Fruit fly (Drosophila melanogaster) whole organism, wandering third instar larva: ENCODE data around the gene CG34293.

Source experiments
- Abd-B ChIP-seq: fragments of >200 bp; optimal IDR thresholded peaks from 2 replicates; lab custom pipeline; 2017; ENCODE audit warnings: missing biosample characterization, missing genetic modification characterization
- Dif ChIP-seq: fragments of 200-275, 200-300 bp; sonication (Bioruptor generic); optimal IDR thresholded peaks from 2 replicates; lab custom pipeline; 2018; ENCODE audit warnings: missing biosample characterization, missing genetic modification characterization; ENCODE audit not compliant: partially characterized antibody
- Hnf4 ChIP-seq: fragments of 200-800 bp; sonication (Bioruptor generic); optimal IDR thresholded peaks from 2 replicates; lab custom pipeline; 2016; ENCODE audit warnings: missing biosample characterization, mild to moderate bottlenecking, missing genetic modification characterization
- foxo ChIP-seq, 2 experiments: fragments of 200-800 bp; sonication (Bioruptor generic); optimal IDR thresholded peaks; 2 replicates in 1 of 2; 3 replicates in 1 of 2; lab custom pipeline; 2016 to 2017; ENCODE audit warnings: missing biosample characterization in 2 of 2, missing genetic modification characterization in 2 of 2
- lola ChIP-seq: fragments of >200 bp; optimal IDR thresholded peaks from 2 replicates; lab custom pipeline; 2017; ENCODE audit warnings: missing biosample characterization, missing genetic modification characterization
- tai ChIP-seq: sonication (Bioruptor generic); optimal IDR thresholded peaks from 2 replicates; lab custom pipeline; 2016; ENCODE audit warnings: missing biosample characterization, missing genetic modification characterization
- woc ChIP-seq: sonication (Bioruptor generic); optimal IDR thresholded peaks from 2 replicates; lab custom pipeline; 2016; ENCODE audit warnings: missing biosample characterization, mild to moderate bottlenecking, missing genetic modification characterization

dm6 chr3R:27204694-27205414 lies 39.5 kb upstream of the CG34293 start:
- TF ChIP-seq tai (GFP tag; lab: Kevin White, UChicago) (no peak), foxo (GFP tag; optimal IDR thresholded peaks at IDR 0.05; lab: Kevin White, UChicago) (peak in 1 of 2 experiments; percentile 49), woc (GFP tag; lab: Kevin White, UChicago) (no peak), Abd-B (no peak), lola (GFP tag; lab: Kevin White, UChicago) (no peak), Hnf4 (GFP tag; lab: Kevin White, UChicago) (no peak), Dif (GFP tag; lab: Kevin White, UChicago) (no peak)
